Fruit fly (Drosophila melanogaster): Measurements from ENCODE around the gene Ocho.
A peak's percentile ranks its signal among the peaks of the same experiment; 100 is the strongest.

Ocho gene

DNA sequence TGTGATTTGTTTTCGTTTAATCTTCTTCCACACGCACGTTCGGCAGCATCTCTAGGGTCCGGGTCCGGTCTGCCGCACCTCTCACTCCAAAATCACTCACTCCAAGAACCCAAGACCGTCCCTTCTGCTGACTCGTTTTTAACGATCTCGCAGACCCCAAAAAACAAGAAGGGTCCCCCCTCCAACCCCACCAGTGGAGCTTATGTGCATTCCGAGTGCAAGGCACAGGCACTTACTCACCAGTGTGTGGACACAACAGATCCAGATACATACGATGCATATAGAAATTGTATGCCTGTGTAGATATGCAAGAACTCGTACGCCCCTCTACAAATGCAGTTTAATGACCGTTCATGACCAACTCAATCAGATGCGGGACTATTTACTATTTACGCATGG, 3.8 kb downstream of the Ocho start:
- no peak for TF ChIP-seq CG14655 (GFP tag; optimal IDR thresholded peaks at IDR 0.05)
- no peak for TF ChIP-seq Pif1A (GFP tag; optimal IDR thresholded peaks at IDR 0.05)
- TF ChIP-seq EcR (GFP tag; optimal IDR thresholded peaks at IDR 0.05), result peak; percentile 98
- TF ChIP-seq fd96Ca (GFP tag; IDR thresholded peaks at IDR 0.05), result peak; percentile 73
- TF ChIP-seq CG8301 (tag; optimal IDR thresholded peaks at IDR 0.05), result no peak
- no peak for TF ChIP-seq gl (tag; optimal IDR thresholded peaks at IDR 0.05)
- TF ChIP-seq CG9948 (tag; optimal IDR thresholded peaks at IDR 0.05), result no peak
- peak; percentile 3 for TF ChIP-seq CG13204 (GFP tag; optimal IDR thresholded peaks at IDR 0.05)
- peak; percentile 39 for TF ChIP-seq CG32121 (GFP tag; IDR thresholded peaks at IDR 0.05)
- 0 out of 3 replicates have a peak, but pooled peaks have one; percentile 38 for TF ChIP-seq CG4496 (GFP tag; IDR thresholded peaks at IDR 0.05)
- TF ChIP-seq Ets98B (GFP tag; IDR thresholded peaks at IDR 0.05), result 0 out of 2 replicates have a peak, but pooled peaks have one; percentile 24

DNA sequence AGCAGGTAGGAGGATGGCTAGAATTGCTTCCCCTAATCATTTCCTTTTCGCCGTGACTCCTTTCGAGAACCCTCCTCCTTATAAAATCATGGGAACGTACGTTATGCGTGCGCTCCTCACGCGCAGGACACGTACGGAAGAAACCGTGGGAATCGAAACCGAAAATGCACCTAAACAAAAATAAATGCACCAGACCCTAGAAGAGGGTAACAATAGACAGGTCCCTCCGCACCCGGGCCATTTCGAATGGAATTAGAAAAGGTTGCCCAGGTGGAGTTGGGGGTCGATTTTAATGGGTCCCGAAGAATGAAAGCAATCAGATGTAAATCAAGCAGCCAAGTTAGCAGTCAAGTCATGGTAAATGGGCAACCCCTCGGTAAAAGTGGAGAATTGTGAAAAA, 4.7 kb downstream of the Ocho start, which contains the start of gene CG3349:
Gene CG3349 (plus strand): TSS at position 289 of the 400 bp plus-strand sequence.
- no peak for TF ChIP-seq rn (GFP tag; IDR thresholded peaks at IDR 0.05)
- no peak for TF ChIP-seq CG14655 (GFP tag; optimal IDR thresholded peaks at IDR 0.05)

DNA sequence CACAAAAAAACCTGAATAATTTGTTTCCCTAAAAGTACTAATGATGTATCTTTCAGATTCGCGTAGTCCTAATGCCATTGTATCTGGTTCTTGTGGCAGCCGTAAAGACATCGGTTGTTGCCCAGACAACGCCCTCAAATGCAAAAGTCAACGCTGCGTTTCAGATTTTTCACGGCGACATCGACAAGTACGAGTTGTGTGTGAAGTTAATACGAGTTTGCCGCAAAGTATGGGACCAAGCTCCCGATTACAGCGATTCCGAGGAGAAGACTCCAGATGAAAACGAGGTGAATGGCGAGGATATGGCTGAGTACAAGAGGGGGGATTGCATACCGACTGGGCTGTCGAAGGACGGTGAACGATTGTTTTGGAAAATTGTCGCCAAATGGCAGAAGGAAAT, 5.4 kb downstream of the Ocho start:
- TF ChIP-seq CG14655 (GFP tag; optimal IDR thresholded peaks at IDR 0.05) (no peak), Ets98B (GFP tag; IDR thresholded peaks at IDR 0.05) (no peak), EcR (GFP tag; optimal IDR thresholded peaks at IDR 0.05) (peak; percentile 66)

DNA sequence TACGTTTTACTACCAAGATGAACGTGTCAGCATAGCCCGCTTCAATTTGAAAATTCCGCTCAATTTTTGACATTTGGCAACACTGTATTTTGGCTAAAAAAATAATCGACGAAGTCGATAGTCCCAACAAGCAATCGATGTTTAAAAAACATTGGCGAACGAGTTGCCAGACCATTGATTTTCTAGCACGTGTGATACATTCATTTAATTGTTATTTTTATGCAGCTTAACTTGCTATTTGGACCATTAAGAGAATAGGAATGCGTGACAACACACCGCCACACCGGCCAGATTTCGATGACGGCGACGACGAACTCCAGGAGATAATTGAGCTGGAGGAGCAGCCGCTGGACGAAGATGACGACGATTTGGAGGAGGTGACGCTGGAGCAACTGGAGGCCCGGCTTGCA, 8.0 kb downstream of the Ocho start, which contains the start of gene CG5114:
Gene CG5114 (plus strand): TSS at position 161 of the 410 bp plus-strand sequence.
- TF ChIP-seq CG8159 (tag; optimal IDR thresholded peaks at IDR 0.05) (no peak), CG4496 (GFP tag; IDR thresholded peaks at IDR 0.05) (peak; percentile 60; the same call in 1 of the 3 replicates), Pif1A (GFP tag; optimal IDR thresholded peaks at IDR 0.05) (no peak), CG17806 (tag; optimal IDR thresholded peaks at IDR 0.05) (no peak), EcR (GFP tag; optimal IDR thresholded peaks at IDR 0.05) (peak; percentile 6), CG14655 (GFP tag; optimal IDR thresholded peaks at IDR 0.05) (no peak), Ets98B (GFP tag; IDR thresholded peaks at IDR 0.05) (peak; percentile 23; the same call in 1 of the 2 replicates), CG32121 (GFP tag; IDR thresholded peaks at IDR 0.05) (no peak), CG15710 (tag; optimal IDR thresholded peaks at IDR 0.05) (no peak)

DNA sequence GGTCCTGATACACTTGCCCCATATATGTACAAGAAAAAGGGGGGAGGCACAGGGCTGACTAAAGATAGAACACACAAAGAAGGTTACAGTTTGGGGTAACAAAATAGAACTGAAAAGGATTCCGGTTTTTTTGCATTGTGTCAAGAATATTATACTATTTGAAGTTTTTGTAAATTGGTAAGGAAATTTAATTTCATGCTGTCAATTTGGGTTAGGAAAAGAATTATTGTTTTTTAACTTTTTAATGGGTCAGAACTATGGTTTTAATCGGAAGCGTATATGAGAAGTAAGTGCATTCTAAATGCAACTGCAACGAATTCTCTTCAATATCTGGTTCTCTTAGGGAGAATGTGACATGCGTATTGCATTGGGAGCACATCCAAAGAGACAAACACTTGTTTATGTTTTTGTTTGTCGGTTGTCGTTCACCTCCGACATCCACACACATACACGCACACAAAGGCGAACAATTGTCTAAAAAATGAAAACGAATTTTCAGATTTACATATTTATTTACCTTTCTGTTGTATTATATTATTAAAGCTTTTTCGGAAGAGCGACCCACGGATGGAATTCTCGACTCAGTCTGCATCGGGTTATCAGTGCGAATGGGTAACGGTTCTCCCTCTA, 10.0 kb downstream of the Ocho start, which contains the start of gene mnd:
Gene mnd (plus strand): TSS at position 580 of the 630 bp plus-strand sequence.
- TF ChIP-seq CG13204 (GFP tag; optimal IDR thresholded peaks at IDR 0.05) (no peak), EcR (GFP tag; optimal IDR thresholded peaks at IDR 0.05) (peak; percentile 89), CG8301 (tag; optimal IDR thresholded peaks at IDR 0.05) (peak; percentile 93), gl (tag; optimal IDR thresholded peaks at IDR 0.05) (peak; percentile 40), CG34367 (tag; optimal IDR thresholded peaks at IDR 0.05) (peak; percentile 75), D1 (tag; optimal IDR thresholded peaks at IDR 0.05) (peak; percentile 49), fd96Ca (GFP tag; IDR thresholded peaks at IDR 0.05) (no peak), CG4496 (GFP tag; IDR thresholded peaks at IDR 0.05) (peak; percentile 95), CG32121 (GFP tag; IDR thresholded peaks at IDR 0.05) (peak; percentile 91), CG17806 (tag; optimal IDR thresholded peaks at IDR 0.05) (peak; percentile 85), Ets98B (GFP tag; IDR thresholded peaks at IDR 0.05) (peak; percentile 95), Pif1A (GFP tag; optimal IDR thresholded peaks at IDR 0.05) (peak; percentile 84), Pif1B (GFP tag; optimal IDR thresholded peaks at IDR 0.05) (peak; percentile 71), Snoo (tag; optimal IDR thresholded peaks at IDR 0.05) (peak; percentile 47), CG12605 (GFP tag; IDR thresholded peaks at IDR 0.05) (peak; percentile 93), CG8159 (tag; optimal IDR thresholded peaks at IDR 0.05) (peak; percentile 79), CG14655 (GFP tag; optimal IDR thresholded peaks at IDR 0.05) (peak; percentile 89), CG10348 (GFP tag; IDR thresholded peaks at IDR 0.05) (peak; percentile 44; the same call in 1 of the 2 replicates), CG9948 (tag; optimal IDR thresholded peaks at IDR 0.05) (peak; percentile 81), rn (GFP tag; IDR thresholded peaks at IDR 0.05) (no peak; the same call in 1 of the 2 replicates), CG15710 (tag; optimal IDR thresholded peaks at IDR 0.05) (peak; percentile 74)

DNA sequence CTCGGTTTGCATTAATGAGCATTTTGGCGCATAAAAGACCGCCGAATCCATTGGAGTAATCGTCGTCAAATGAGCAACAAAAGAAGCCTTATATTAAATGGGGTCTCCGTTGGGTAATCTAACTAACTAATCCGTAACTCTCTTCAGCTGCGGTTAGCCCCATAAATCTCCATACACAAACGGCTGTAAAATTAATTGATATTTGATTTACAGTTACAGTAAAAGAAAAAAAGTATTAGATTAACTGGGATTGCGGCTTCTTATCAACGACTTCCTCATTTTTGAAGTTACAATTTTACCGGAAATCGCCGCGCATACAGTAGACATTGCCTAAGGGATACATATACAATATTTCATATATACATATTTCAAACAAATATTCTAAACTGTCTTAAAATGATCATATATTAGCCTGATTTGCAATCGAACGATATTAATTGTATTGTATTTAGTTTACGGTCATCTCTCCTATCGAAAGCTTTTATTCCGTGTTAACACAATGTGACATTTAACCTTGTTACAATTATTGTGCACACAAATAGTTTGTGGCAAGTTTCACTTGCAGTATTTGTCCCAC, 11.8 kb downstream of the Ocho start:
- TF ChIP-seq gl (tag; optimal IDR thresholded peaks at IDR 0.05) (no peak), CG14655 (GFP tag; optimal IDR thresholded peaks at IDR 0.05) (no peak), CG9948 (tag; optimal IDR thresholded peaks at IDR 0.05) (no peak), CG32121 (GFP tag; IDR thresholded peaks at IDR 0.05) (no peak), CG17806 (tag; optimal IDR thresholded peaks at IDR 0.05) (no peak), CG15710 (tag; optimal IDR thresholded peaks at IDR 0.05) (no peak), Pif1A (GFP tag; optimal IDR thresholded peaks at IDR 0.05) (no peak), D1 (tag; optimal IDR thresholded peaks at IDR 0.05) (no peak), CG8301 (tag; optimal IDR thresholded peaks at IDR 0.05) (no peak), CG13204 (GFP tag; optimal IDR thresholded peaks at IDR 0.05) (no peak), rn (GFP tag; IDR thresholded peaks at IDR 0.05) (no peak), Pif1B (GFP tag; optimal IDR thresholded peaks at IDR 0.05) (no peak), CG10348 (GFP tag; IDR thresholded peaks at IDR 0.05) (no peak), EcR (GFP tag; optimal IDR thresholded peaks at IDR 0.05) (no peak)
